Worm (Caenorhabditis elegans): ENCODE measurements around the gene aldo-2.

- TF ChIP-seq K11D2.4 (GFP tag; IDR thresholded peaks at IDR 0.05), result no peak; the same call in 1 of the 2 replicates
- TF ChIP-seq ama-1 (optimal IDR thresholded peaks at IDR 0.05), result no peak
- no peak for TF ChIP-seq ama-1 (GFP tag; optimal IDR thresholded peaks at IDR 0.05)
- TF ChIP-seq hlh-12 (tag; optimal IDR thresholded peaks at IDR 0.05), result no peak
- TF ChIP-seq madf-8 (GFP tag; conservative IDR thresholded peaks at IDR 0.05), result no peak
- no peak for TF ChIP-seq egrh-3 (GFP tag; IDR thresholded peaks at IDR 0.05)
- peak; percentile 24 for TF ChIP-seq attf-5 (GFP tag; optimal IDR thresholded peaks at IDR 0.05)
- no peak for TF ChIP-seq F57C9.4 (tag; optimal IDR thresholded peaks at IDR 0.05)
- no peak for TF ChIP-seq fkh-3 (tag; optimal IDR thresholded peaks at IDR 0.05)
Observed at ce11 chrIII:5845483-5845882, 30.9 kb downstream of the aldo-2 start.

All from whole organism, young adult.